Worm (Caenorhabditis elegans): ENCODE measurements around the gene C27D8.3.

DNA sequence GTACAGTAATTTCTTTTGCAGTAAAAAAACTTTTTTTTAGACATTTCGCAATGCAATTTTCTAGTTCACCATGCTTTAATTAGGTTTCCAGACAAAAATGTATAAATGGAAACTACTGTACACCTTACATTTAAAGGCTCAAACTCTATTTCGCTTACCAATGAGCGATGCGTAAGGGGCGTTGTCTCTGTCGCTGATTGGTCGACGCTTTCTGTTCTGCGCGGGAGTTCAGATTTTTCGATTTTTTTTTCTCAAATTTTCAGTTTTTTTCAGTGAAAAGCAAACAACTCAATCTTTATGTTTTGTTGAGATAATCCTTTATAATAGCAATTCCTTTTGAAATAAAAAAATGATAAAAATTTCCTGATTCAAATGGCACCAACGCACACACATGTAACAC, 42.6 kb upstream of the C27D8.3 start:
- TF ChIP-seq nhr-12 (tag; optimal IDR thresholded peaks at IDR 0.05) (no peak), ceh-82 (tag; optimal IDR thresholded peaks at IDR 0.05) (no peak), ama-1 (optimal IDR thresholded peaks at IDR 0.05) (no peak), lin-39 (tag; optimal IDR thresholded peaks at IDR 0.05) (no peak), egl-5 (tag; optimal IDR thresholded peaks at IDR 0.05) (no peak), nfya-1 (tag; optimal IDR thresholded peaks at IDR 0.05; ENCODE audit: insufficient read depth) (peak; percentile 84), jun-1 (tag; optimal IDR thresholded peaks at IDR 0.05) (no peak), zag-1 (tag; optimal IDR thresholded peaks at IDR 0.05) (no peak), hmg-11 (tag; optimal IDR thresholded peaks at IDR 0.05) (no peak), pqm-1 (tag; optimal IDR thresholded peaks at IDR 0.05) (no peak), ztf-11 (tag; optimal IDR thresholded peaks at IDR 0.05) (no peak), snpc-4 (tag; optimal IDR thresholded peaks at IDR 0.05) (no peak), fos-1 (tag; optimal IDR thresholded peaks at IDR 0.05) (no peak), mml-1 (tag; optimal IDR thresholded peaks at IDR 0.05) (no peak)
